Fruit fly (Drosophila melanogaster): ENCODE measurements around the gene ome.

Gene ome

dm6 chr3L:14635564-14635937 lies 37.1 kb upstream of the ome start (continued):
- TF ChIP-seq lbe (GFP tag; optimal IDR thresholded peaks at IDR 0.05) (no peak), CG7357 (GFP tag; IDR thresholded peaks at IDR 0.05) (no peak), insv (GFP tag; optimal IDR thresholded peaks at IDR 0.05) (no peak), prd (optimal IDR thresholded peaks at IDR 0.05) (no peak), prd (GFP tag; IDR thresholded peaks at IDR 0.05) (no peak), CG15479 (GFP tag; optimal IDR thresholded peaks at IDR 0.05) (peak; percentile 44), cato (GFP tag; optimal IDR thresholded peaks at IDR 0.05; ENCODE audit: borderline replicate concordance) (no peak), en (GFP tag; optimal IDR thresholded peaks at IDR 0.05) (no peak), H15 (GFP tag; IDR thresholded peaks at IDR 0.05) (no peak), sr (GFP tag; IDR thresholded peaks at IDR 0.05) (no peak), B-H1 (GFP tag; IDR thresholded peaks at IDR 0.05) (no peak), amos (GFP tag; IDR thresholded peaks at IDR 0.05; ENCODE audit: partially characterized antibody) (no peak), CG10959 (GFP tag; IDR thresholded peaks at IDR 0.05) (no peak), Lpt (GFP tag; optimal IDR thresholded peaks at IDR 0.05) (no peak), CG5953 (GFP tag; IDR thresholded peaks at IDR 0.05) (0 out of 2 replicates have a peak, but pooled peaks have one; percentile 14), tin (GFP tag; optimal IDR thresholded peaks at IDR 0.05) (no peak), fd64A (GFP tag; optimal IDR thresholded peaks at IDR 0.05) (no peak), ara (GFP tag; IDR thresholded peaks at IDR 0.05) (no peak), crc (GFP tag; optimal IDR thresholded peaks at IDR 0.05) (no peak), CG2712 (tag; optimal IDR thresholded peaks at IDR 0.05) (no peak), Poxn (GFP tag; IDR thresholded peaks at IDR 0.05) (no peak), CG12104 (GFP tag; optimal IDR thresholded peaks at IDR 0.05) (no peak), fd3F (GFP tag; optimal IDR thresholded peaks at IDR 0.05) (no peak), Hr78 (GFP tag; optimal IDR thresholded peaks at IDR 0.05) (peak in 1 of 2 experiments; percentile 5), CG6175 (GFP tag; IDR thresholded peaks at IDR 0.05) (no peak), nom (GFP tag; optimal IDR thresholded peaks at IDR 0.05) (no peak), CG4404 (GFP tag; IDR thresholded peaks at IDR 0.05) (no peak)

dm6 chr3L:14636740-14637189 lies 35.9 kb upstream of the ome start:
- TF ChIP-seq gcm (GFP tag; optimal IDR thresholded peaks at IDR 0.05) (no peak), CG2199 (GFP tag; IDR thresholded peaks at IDR 0.05) (0 out of 3 replicates have a peak, but pooled peaks have one; percentile 43), phol (tag; optimal IDR thresholded peaks at IDR 0.05) (peak; percentile 17), CG17328 (GFP tag; IDR thresholded peaks at IDR 0.05) (0 out of 2 replicates have a peak, but pooled peaks have one; percentile 23), ATbp (GFP tag; optimal IDR thresholded peaks at IDR 0.05) (no peak), CG2875 (GFP tag; optimal IDR thresholded peaks at IDR 0.05) (no peak), sim (GFP tag; IDR thresholded peaks at IDR 0.05) (0 out of 2 replicates have a peak, but pooled peaks have one; percentile 26), MESR4 (GFP tag; optimal IDR thresholded peaks at IDR 0.05) (no peak), ro (GFP tag; IDR thresholded peaks at IDR 0.05) (0 out of 2 replicates have a peak, but pooled peaks have one; percentile 12), Sox102F (GFP tag; optimal IDR thresholded peaks at IDR 0.05) (peak; percentile 20), CG31441 (GFP tag; IDR thresholded peaks at IDR 0.05) (0 out of 2 replicates have a peak, but pooled peaks have one; percentile 25), CG5180 (GFP tag; optimal IDR thresholded peaks at IDR 0.05) (no peak), dmrt99B (tag; optimal IDR thresholded peaks at IDR 0.05) (peak; percentile 19), Drgx (GFP tag; IDR thresholded peaks at IDR 0.05) (peak; percentile 89), ci (GFP tag; IDR thresholded peaks at IDR 0.05) (0 out of 3 replicates have a peak, but pooled peaks have one; percentile 15), CG12391 (tag; optimal IDR thresholded peaks at IDR 0.05) (peak; percentile 12), schlank (tag; optimal IDR thresholded peaks at IDR 0.05) (no peak), CG18599 (GFP tag; optimal IDR thresholded peaks at IDR 0.05) (no peak), nom (GFP tag; optimal IDR thresholded peaks at IDR 0.05) (peak; percentile 91), H15 (GFP tag; IDR thresholded peaks at IDR 0.05) (0 out of 3 replicates have a peak, but pooled peaks have one; percentile 26), hkb (optimal IDR thresholded peaks at IDR 0.05) (no peak), hkb (GFP tag; IDR thresholded peaks at IDR 0.05) (0 out of 2 replicates have a peak, but pooled peaks have one; percentile 17), mirr (GFP tag; optimal IDR thresholded peaks at IDR 0.05) (no peak), vvl (GFP tag; IDR thresholded peaks at IDR 0.05) (no peak), CG15696 (tag; optimal IDR thresholded peaks at IDR 0.05) (no peak), fd96Cb (tag; optimal IDR thresholded peaks at IDR 0.05) (peak; percentile 12)

All from whole organism, embryonic.